Worm (Caenorhabditis elegans): ENCODE measurements around the gene ufl-1.

- TF ChIP-seq dmd-4 (tag; optimal IDR thresholded peaks at IDR 0.05; ENCODE audit: borderline replicate concordance) (no peak), elt-2 (tag; optimal IDR thresholded peaks at IDR 0.05) (no peak), Y22D7AL.16 (tag; optimal IDR thresholded peaks at IDR 0.05) (no peak), rnt-1 (tag; optimal IDR thresholded peaks at IDR 0.05) (no peak)
Observed at ce11 chrIV:7012731-7013445, 23.8 kb downstream of the ufl-1 start.

All from whole organism, late embryonic.